Fruit fly (Drosophila melanogaster) whole organism, embryonic: ENCODE measurements around the gene Helz.

Experiments used
- Bteb2 ChIP-seq: fragments of 200-800 bp; sonication (Bioruptor generic); optimal IDR thresholded peaks from 2 replicates; lab custom pipeline; 2016; ENCODE audit warnings: missing biosample characterization, missing genetic modification characterization
- CG10274 ChIP-seq: fragments of 200-800 bp; sonication (Bioruptor generic); optimal IDR thresholded peaks from 3 replicates; lab custom pipeline; 2017; ENCODE audit warnings: missing biosample characterization, mild to moderate bottlenecking, missing genetic modification characterization
- CG10979 ChIP-seq: fragments of 200-800 bp; sonication (Bioruptor generic); optimal IDR thresholded peaks from 2 replicates; lab custom pipeline; 2018; ENCODE audit warnings: missing biosample characterization, mild to moderate bottlenecking, missing genetic modification characterization, moderate library complexity
- CG11504 ChIP-seq: fragments of 200-800 bp; sonication (Bioruptor generic); optimal IDR thresholded peaks from 3 replicates; lab custom pipeline; 2019; ENCODE audit warnings: missing biosample characterization, mild to moderate bottlenecking, missing genetic modification characterization, moderate library complexity
- CG14710 ChIP-seq: fragments of 200-800 bp; sonication (Bioruptor generic); optimal IDR thresholded peaks from 3 replicates; lab custom pipeline; 2019; ENCODE audit warnings: missing biosample characterization, mild to moderate bottlenecking, missing genetic modification characterization, moderate library complexity
- CG15011 ChIP-seq: fragments of 200-800 bp; sonication (Bioruptor generic); optimal IDR thresholded peaks from 3 replicates; lab custom pipeline; 2018; ENCODE audit warnings: missing biosample characterization, mild to moderate bottlenecking, missing genetic modification characterization
- CG3163 ChIP-seq: fragments of 200-800 bp; sonication (Bioruptor generic); optimal IDR thresholded peaks from 3 replicates; lab custom pipeline; 2016; ENCODE audit warnings: missing biosample characterization, missing genetic modification characterization
- CG34224 ChIP-seq: fragments of 200-800 bp; sonication (Bioruptor generic); IDR thresholded peaks from 3 replicates; pipeline ENCODE4 v1.3.6; 2022; ENCODE audit warnings: missing biosample characterization, missing genetic modification characterization; ENCODE audit not compliant: partially characterized antibody
- CG6689 ChIP-seq: fragments of 200-800 bp; sonication (Bioruptor generic); IDR thresholded peaks from 2 replicates; pipeline ENCODE4 v1.3.6; 2022; ENCODE audit warnings: missing biosample characterization, missing genetic modification characterization
- CG8388 ChIP-seq: fragments of 200-800 bp; sonication (Bioruptor generic); optimal IDR thresholded peaks from 2 replicates; lab custom pipeline; 2019; ENCODE audit warnings: missing biosample characterization, mild to moderate bottlenecking, missing genetic modification characterization, moderate library complexity
- CG9797 ChIP-seq: fragments of 200-800 bp; sonication (Bioruptor generic); optimal IDR thresholded peaks from 3 replicates; lab custom pipeline; 2018; ENCODE audit warnings: missing biosample characterization, mild to moderate bottlenecking, missing genetic modification characterization
- Dip2 ChIP-seq: fragments of 200-800 bp; sonication (Bioruptor generic); IDR thresholded peaks from 2 replicates; pipeline ENCODE4 v1.3.6; 2022; ENCODE audit warnings: missing biosample characterization, missing genetic modification characterization
- Dll ChIP-seq: fragments of 200-800 bp; sonication (Bioruptor generic); IDR thresholded peaks from 4 replicates; pipeline ENCODE4 v1.3.6; 2022; ENCODE audit warnings: missing biosample characterization, missing genetic modification characterization; ENCODE audit not compliant: partially characterized antibody
- Dref ChIP-seq: fragments of 200-800 bp; sonication (Bioruptor generic); IDR thresholded peaks from 2 replicates; pipeline ENCODE4 v1.3.6; 2022; ENCODE audit warnings: missing biosample characterization, missing genetic modification characterization
- E2f2 ChIP-seq: fragments of 200-800 bp; sonication (Bioruptor generic); IDR thresholded peaks from 2 replicates; pipeline ENCODE4 v1.3.6; 2022; ENCODE audit warnings: missing biosample characterization, missing genetic modification characterization
- Fer1 ChIP-seq: fragments of 200-800 bp; sonication (Bioruptor generic); optimal IDR thresholded peaks from 2 replicates; lab custom pipeline; 2017; ENCODE audit warnings: missing biosample characterization, mild to moderate bottlenecking, missing genetic modification characterization
- Hmr ChIP-seq: fragments of 200-800 bp; sonication (Bioruptor generic); optimal IDR thresholded peaks from 3 replicates; lab custom pipeline; 2017; ENCODE audit warnings: mild to moderate bottlenecking, missing biosample characterization, missing genetic modification reagents, missing genetic modification characterization
- Hsf ChIP-seq: fragments of 200-800 bp; sonication (Bioruptor generic); optimal IDR thresholded peaks from 3 replicates; lab custom pipeline; 2016; ENCODE audit warnings: missing biosample characterization, missing genetic modification characterization
- MTF-1 ChIP-seq: fragments of 200-800 bp; sonication (Bioruptor generic); optimal IDR thresholded peaks from 2 replicates; lab custom pipeline; 2018; ENCODE audit warnings: missing biosample characterization, mild to moderate bottlenecking, missing genetic modification characterization, borderline replicate concordance
- NK7.1 ChIP-seq: fragments of 200-800 bp; sonication (Bioruptor generic); optimal IDR thresholded peaks from 3 replicates; lab custom pipeline; 2016; ENCODE audit warnings: missing biosample characterization, missing genetic modification characterization
- Poxn ChIP-seq: fragments of 200-800 bp; sonication (Bioruptor generic); IDR thresholded peaks from 2 replicates; pipeline ENCODE4 v1.3.6; 2022; ENCODE audit warnings: missing biosample characterization, missing genetic modification characterization
- Ptx1 ChIP-seq: fragments of 200-800 bp; sonication (Bioruptor generic); IDR thresholded peaks from 2 replicates; pipeline ENCODE4 v1.3.6; 2022; ENCODE audit warnings: missing biosample characterization, missing genetic modification characterization
- Trl ChIP-seq, 3 experiments: fragments of >200 bp in 2 of 3; fragments of 200-800 bp in 1 of 3; sonication (Bioruptor generic) in 1 of 3; optimal IDR thresholded peaks; 2 replicates in 1 of 3; 3 replicates in 2 of 3; lab custom pipeline; 2016 to 2017; ENCODE audit warnings: missing biosample characterization in 1 of 3, missing genetic modification characterization in 1 of 3
- Xbp1 ChIP-seq: fragments of 200-800 bp; sonication (Bioruptor generic); optimal IDR thresholded peaks from 3 replicates; lab custom pipeline; 2016; ENCODE audit warnings: missing biosample characterization, mild to moderate bottlenecking, missing genetic modification characterization
- chif ChIP-seq, 2 experiments: fragments of 200-800 bp; sonication (Bioruptor generic); optimal IDR thresholded peaks; 3 replicates each; lab custom pipeline; 2016; ENCODE audit warnings: missing biosample characterization in 2 of 2, missing genetic modification characterization in 2 of 2
- disco-r ChIP-seq: fragments of 200-800 bp; sonication (Bioruptor generic); optimal IDR thresholded peaks from 2 replicates; lab custom pipeline; 2016; ENCODE audit warnings: missing biosample characterization, missing genetic modification characterization
- ham ChIP-seq: fragments of 200-800 bp; sonication (Bioruptor generic); IDR thresholded peaks from 2 replicates; pipeline ENCODE4 v1.3.6; 2022; ENCODE audit warnings: missing biosample characterization, missing genetic modification characterization
- nerfin-2 ChIP-seq: fragments of 200-800 bp; sonication (Bioruptor generic); IDR thresholded peaks from 2 replicates; pipeline ENCODE4 v1.3.6; 2022; ENCODE audit warnings: missing biosample characterization, missing genetic modification characterization; ENCODE audit not compliant: partially characterized antibody
- nom ChIP-seq: fragments of 200-800 bp; sonication (Bioruptor generic); optimal IDR thresholded peaks from 2 replicates; lab custom pipeline; 2017; ENCODE audit warnings: missing biosample characterization, missing genetic modification characterization, mild to moderate bottlenecking, moderate library complexity, missing genetic modification reagents
- oc ChIP-seq: fragments of 200-800 bp; sonication (Bioruptor generic); optimal IDR thresholded peaks from 2 replicates; lab custom pipeline; 2018; ENCODE audit warnings: missing biosample characterization, mild to moderate bottlenecking, missing genetic modification characterization, moderate library complexity
- peb ChIP-seq: fragments of 200-800 bp; sonication (Bioruptor generic); IDR thresholded peaks from 2 replicates; pipeline ENCODE4 v1.3.6; 2022; ENCODE audit warnings: missing biosample characterization, missing genetic modification characterization
- pfk ChIP-seq: fragments of 200-800 bp; sonication (Bioruptor generic); optimal IDR thresholded peaks from 2 replicates; lab custom pipeline; 2018; ENCODE audit warnings: missing biosample characterization, mild to moderate bottlenecking, missing genetic modification characterization, moderate library complexity
- scrt ChIP-seq: fragments of 200-800 bp; sonication (Bioruptor generic); optimal IDR thresholded peaks from 2 replicates; lab custom pipeline; 2018; ENCODE audit warnings: missing biosample characterization, mild to moderate bottlenecking, missing genetic modification characterization, moderate library complexity
- sim ChIP-seq: fragments of 200-800 bp; sonication (Bioruptor generic); IDR thresholded peaks from 2 replicates; pipeline ENCODE4 v1.3.6; 2022; ENCODE audit warnings: missing biosample characterization, missing genetic modification characterization
- ttk ChIP-seq: fragments of 200-800 bp; sonication (Bioruptor generic); IDR thresholded peaks from 2 replicates; pipeline ENCODE4 v2.1.2; 2022; ENCODE audit warnings: missing biosample characterization, missing genetic modification characterization
- tup ChIP-seq: fragments of 200-800 bp; sonication (Bioruptor generic); optimal IDR thresholded peaks from 2 replicates; lab custom pipeline; 2016; ENCODE audit warnings: missing biosample characterization, mild to moderate bottlenecking, missing genetic modification characterization, moderate library complexity
- zf30C ChIP-seq: fragments of 200-800 bp; sonication (Bioruptor generic); optimal IDR thresholded peaks from 3 replicates; lab custom pipeline; 2018; ENCODE audit warnings: missing biosample characterization, mild to moderate bottlenecking, missing genetic modification characterization

The Helz gene

DNA sequence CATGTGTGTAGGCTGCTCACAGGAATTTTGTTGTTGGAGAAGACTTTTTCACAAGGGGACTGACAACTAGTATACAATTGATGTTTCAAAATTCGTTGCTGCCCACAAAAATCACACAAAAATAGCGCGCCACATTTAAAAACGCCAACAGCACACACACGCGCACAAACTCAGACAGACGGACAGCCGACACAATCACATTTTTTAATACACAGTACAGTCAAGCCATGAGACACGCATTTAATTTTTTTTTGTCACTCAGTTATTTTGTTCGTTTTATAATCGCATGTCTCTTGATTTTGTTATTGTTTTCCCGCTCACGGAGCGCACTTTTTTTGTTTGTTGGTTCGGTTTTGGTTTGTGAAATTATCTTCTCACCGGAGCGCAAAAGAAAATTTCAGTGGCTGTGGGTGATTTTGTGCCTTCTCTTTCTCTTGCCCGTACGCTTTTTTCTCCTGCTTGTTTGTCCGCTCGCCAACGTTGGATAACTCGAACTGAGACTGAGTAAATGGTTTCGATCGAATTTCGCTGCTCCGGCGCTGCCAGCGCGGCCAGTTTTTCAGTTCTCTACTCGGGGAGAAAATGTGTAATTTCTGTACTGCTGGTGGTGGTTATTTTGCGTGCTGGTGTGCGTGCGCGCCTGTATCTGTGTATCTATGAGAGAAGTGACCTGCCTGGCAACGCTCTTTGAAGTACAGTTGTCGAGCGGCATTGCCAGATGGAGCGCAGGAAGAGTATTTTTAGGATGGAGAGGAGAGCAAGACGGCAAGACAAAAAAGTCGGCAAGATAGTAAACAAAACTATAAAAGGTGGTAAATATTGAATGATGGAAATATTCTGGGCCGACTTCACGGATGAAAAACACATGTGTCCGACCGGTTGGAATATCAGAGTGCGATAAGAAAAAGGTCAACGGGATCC is 32.0 kb upstream of the Helz start, which contains the start of gene CG42507 (continued):
- no peak for TF ChIP-seq Xbp1
- TF ChIP-seq CG10274 (GFP tag; lab: Kevin White, UChicago), result no peak
- no peak for TF ChIP-seq CG9797
- no peak for TF ChIP-seq chif (GFP tag; optimal IDR thresholded peaks at IDR 0.05; lab: Kevin White, UChicago)
- no peak for TF ChIP-seq Poxn (GFP tag; lab: Robert Waterston, UW)
- no peak for TF ChIP-seq Bteb2 (GFP tag; lab: Kevin White, UChicago)
- TF ChIP-seq CG15011, result no peak
- peak; percentile 49 for TF ChIP-seq Hmr (GFP tag; lab: Kevin White, UChicago)
- TF ChIP-seq zf30C, result peak; percentile 41
- TF ChIP-seq E2f2, result no peak
- TF ChIP-seq CG11504 (tag; lab: Kevin White, UChicago), result peak; percentile 4
- TF ChIP-seq Dref, result no peak
- TF ChIP-seq nerfin-2 (GFP tag; lab: Robert Waterston, UW), result no peak
- TF ChIP-seq Ptx1 (GFP tag; lab: Robert Waterston, UW), result no peak

DNA sequence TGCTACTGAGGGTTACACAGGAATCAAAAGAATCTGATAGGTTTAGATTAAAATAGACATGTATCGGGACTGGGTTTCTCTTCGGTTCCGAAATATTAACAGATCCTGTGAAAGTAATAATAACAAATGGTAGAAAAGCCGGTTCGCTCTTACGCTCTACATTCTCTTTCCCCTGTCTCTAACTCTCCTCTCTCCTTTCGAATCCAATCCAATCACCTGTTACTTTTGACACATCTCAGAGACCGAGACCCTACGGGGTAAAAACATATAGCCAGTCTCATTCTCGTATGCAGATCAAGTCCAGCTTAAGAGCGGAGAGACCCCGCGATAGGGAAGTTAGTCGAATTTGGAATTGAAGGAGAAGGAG is 31.0 kb upstream of the Helz start:
- TF ChIP-seq Dll (GFP tag; lab: Robert Waterston, UW), result 0 out of 4 replicates have a peak, but pooled peaks have one; percentile 12
- no peak for TF ChIP-seq ham (GFP tag; lab: Robert Waterston, UW)
- no peak for TF ChIP-seq tup
- TF ChIP-seq Dip2 (GFP tag; lab: Robert Waterston, UW), result no peak
- TF ChIP-seq ttk, result no peak
- TF ChIP-seq disco-r, result no peak
- no peak for TF ChIP-seq CG8388 (GFP tag; lab: Kevin White, UChicago)
- TF ChIP-seq MTF-1 (GFP tag; lab: Kevin White, UChicago), result no peak
- no peak for TF ChIP-seq sim (GFP tag; lab: Robert Waterston, UW)
- no peak for TF ChIP-seq Fer1 (GFP tag; lab: Kevin White, UChicago)
- TF ChIP-seq scrt (GFP tag; lab: Kevin White, UChicago), result peak; percentile 65
- TF ChIP-seq peb, result no peak
- TF ChIP-seq CG3163 (GFP tag; lab: Kevin White, UChicago), result peak; percentile 80
- no peak for TF ChIP-seq NK7.1 (GFP tag; lab: Kevin White, UChicago)
- TF ChIP-seq CG10979 (tag; lab: Kevin White, UChicago), result no peak
- TF ChIP-seq Hsf (GFP tag; lab: Kevin White, UChicago), result no peak
- peak in 1 of 2 experiments; percentile 88 for TF ChIP-seq Trl (optimal IDR thresholded peaks at IDR 0.05; lab: Kevin White, UChicago)
- no peak for TF ChIP-seq Trl (GFP tag; optimal IDR thresholded peaks at IDR 0.05; lab: Kevin White, UChicago)
- no peak for TF ChIP-seq nom (GFP tag; lab: Kevin White, UChicago)
- TF ChIP-seq CG6689 (GFP tag; lab: Robert Waterston, UW), result no peak
- no peak for TF ChIP-seq oc (tag; lab: Kevin White, UChicago)
- no peak for TF ChIP-seq pfk (GFP tag; lab: Kevin White, UChicago)
- no peak for TF ChIP-seq CG14710 (tag; lab: Kevin White, UChicago)
- no peak for TF ChIP-seq CG34224 (GFP tag; lab: Robert Waterston, UW)
- TF ChIP-seq, all 482 proteins: peak for 4
